Fruit fly (Drosophila melanogaster) whole organism, embryonic: ENCODE measurements around the gene CG12016.

Source experiments
- CG10321 ChIP-seq: fragments of 200-800 bp; sonication (Bioruptor generic); IDR thresholded peaks from 2 replicates; pipeline ENCODE4 v1.3.6; 2022; ENCODE audit warnings: missing biosample characterization, missing genetic modification characterization
- CG10431 ChIP-seq: fragments of 200-800 bp; sonication (Bioruptor generic); optimal IDR thresholded peaks from 3 replicates; lab custom pipeline; 2018; ENCODE audit warnings: missing biosample characterization, mild to moderate bottlenecking, missing genetic modification characterization
- CG11247 ChIP-seq: fragments of 200-800 bp; sonication (Bioruptor generic); IDR thresholded peaks from 2 replicates; pipeline ENCODE4 v1.3.6; 2022; ENCODE audit warnings: missing biosample characterization, missing genetic modification characterization
- CG12769 ChIP-seq: fragments of 200-800 bp; sonication (Bioruptor generic); optimal IDR thresholded peaks from 2 replicates; lab custom pipeline; 2019; ENCODE audit warnings: missing biosample characterization, mild to moderate bottlenecking, missing genetic modification characterization, moderate library complexity
- CG12942 ChIP-seq: fragments of 200-800 bp; sonication (Bioruptor generic); optimal IDR thresholded peaks from 3 replicates; lab custom pipeline; 2016; ENCODE audit warnings: missing biosample characterization, missing genetic modification characterization
- CG18599 ChIP-seq: fragments of 200-800 bp; sonication (Bioruptor generic); optimal IDR thresholded peaks from 3 replicates; lab custom pipeline; 2017; ENCODE audit warnings: missing biosample characterization, missing genetic modification characterization, mild to moderate bottlenecking, moderate library complexity, missing genetic modification reagents
- CG2678 ChIP-seq: fragments of 200-800 bp; sonication (Bioruptor generic); optimal IDR thresholded peaks from 3 replicates; lab custom pipeline; 2019; ENCODE audit warnings: missing biosample characterization, mild to moderate bottlenecking, missing genetic modification characterization, moderate library complexity
- CG2712 ChIP-seq: fragments of 200-800 bp; optimal IDR thresholded peaks from 3 replicates; lab custom pipeline; 2019; ENCODE audit warnings: missing biosample characterization, mild to moderate bottlenecking, missing genetic modification characterization, moderate library complexity
- CG3281 ChIP-seq: fragments of 200-800 bp; sonication (Bioruptor generic); optimal IDR thresholded peaks from 3 replicates; lab custom pipeline; 2017; ENCODE audit warnings: missing biosample characterization, mild to moderate bottlenecking, missing genetic modification characterization
- CG34376 ChIP-seq: fragments of 200-800 bp; sonication (Bioruptor generic); optimal IDR thresholded peaks from 2 replicates; lab custom pipeline; 2018; ENCODE audit warnings: missing biosample characterization, mild to moderate bottlenecking, missing genetic modification characterization
- CG34422 ChIP-seq: fragments of 200-800 bp; sonication (Bioruptor generic); IDR thresholded peaks from 3 replicates; pipeline ENCODE4 v1.3.6; 2022; ENCODE audit warnings: missing biosample characterization, missing genetic modification characterization
- CG7357 ChIP-seq: fragments of 200-800 bp; sonication (Bioruptor generic); IDR thresholded peaks from 3 replicates; pipeline ENCODE4 v1.3.6; 2022; ENCODE audit warnings: missing biosample characterization, missing genetic modification characterization
- CG8478 ChIP-seq: fragments of >200 bp; optimal IDR thresholded peaks from 2 replicates; lab custom pipeline; 2018
- Drgx ChIP-seq: fragments of 200-800 bp; sonication (Bioruptor generic); IDR thresholded peaks from 2 replicates; pipeline ENCODE4 v1.3.6; 2022; ENCODE audit warnings: missing biosample characterization, missing genetic modification characterization
- E2f2 ChIP-seq: fragments of 200-800 bp; sonication (Bioruptor generic); IDR thresholded peaks from 2 replicates; pipeline ENCODE4 v1.3.6; 2022; ENCODE audit warnings: missing biosample characterization, missing genetic modification characterization
- Ets97D ChIP-seq: fragments of 200-800 bp; sonication (Bioruptor generic); optimal IDR thresholded peaks from 3 replicates; lab custom pipeline; 2016; ENCODE audit warnings: missing biosample characterization, missing genetic modification characterization
- Gug ChIP-seq: fragments of 200-800 bp; sonication (Bioruptor generic); IDR thresholded peaks from 4 replicates; pipeline ENCODE4 v1.3.6; 2022; ENCODE audit warnings: missing biosample characterization, missing genetic modification characterization
- HLH4C ChIP-seq: fragments of 200-800 bp; sonication (Bioruptor generic); IDR thresholded peaks from 3 replicates; pipeline ENCODE4 v1.3.6; 2022; ENCODE audit warnings: missing biosample characterization, missing genetic modification characterization; ENCODE audit not compliant: partially characterized antibody
- HmgD ChIP-seq: fragments of 200-800 bp; sonication (Bioruptor generic); optimal IDR thresholded peaks from 3 replicates; lab custom pipeline; 2016; ENCODE audit warnings: missing biosample characterization, missing genetic modification characterization
- Hr3 ChIP-seq: fragments of 200-800 bp; sonication (Bioruptor generic); optimal IDR thresholded peaks from 3 replicates; lab custom pipeline; 2016; ENCODE audit warnings: missing biosample characterization, missing genetic modification characterization
- Hr78 ChIP-seq, 2 experiments: fragments of 200-800 bp in 1 of 2; fragments of >200 bp in 1 of 2; sonication (Bioruptor generic) in 1 of 2; optimal IDR thresholded peaks; 2 replicates each; lab custom pipeline; 2017 to 2019; ENCODE audit warnings: missing biosample characterization in 2 of 2, missing genetic modification characterization in 2 of 2, mild to moderate bottlenecking in 1 of 2, moderate library complexity in 1 of 2
- MTF-1 ChIP-seq: fragments of 200-800 bp; sonication (Bioruptor generic); optimal IDR thresholded peaks from 2 replicates; lab custom pipeline; 2018; ENCODE audit warnings: missing biosample characterization, mild to moderate bottlenecking, missing genetic modification characterization, borderline replicate concordance
- Meics ChIP-seq: fragments of 200-800 bp; sonication (Bioruptor generic); optimal IDR thresholded peaks from 2 replicates; lab custom pipeline; 2017; ENCODE audit warnings: missing biosample characterization, mild to moderate bottlenecking, missing genetic modification characterization
- Oli ChIP-seq: fragments of 200-800 bp; sonication (Bioruptor generic); optimal IDR thresholded peaks from 2 replicates; lab custom pipeline; 2018; ENCODE audit warnings: missing biosample characterization, mild to moderate bottlenecking, missing genetic modification characterization, moderate library complexity
- Optix ChIP-seq: fragments of 200-800 bp; sonication (Bioruptor generic); IDR thresholded peaks from 3 replicates; pipeline ENCODE4 v1.3.6; 2022; ENCODE audit warnings: missing biosample characterization, missing genetic modification characterization
- Ravus ChIP-seq: fragments of 200-800 bp; sonication (Bioruptor generic); IDR thresholded peaks from 2 replicates; pipeline ENCODE4 v1.3.6; 2022; ENCODE audit warnings: missing biosample characterization, missing genetic modification characterization
- Spps ChIP-seq: fragments of 200-800 bp; sonication (Bioruptor generic); optimal IDR thresholded peaks from 2 replicates; lab custom pipeline; 2018; ENCODE audit warnings: missing biosample characterization, mild to moderate bottlenecking, missing genetic modification characterization
- ase ChIP-seq: fragments of 200-800 bp; sonication (Bioruptor generic); IDR thresholded peaks from 3 replicates; pipeline ENCODE4 v1.3.6; 2022; ENCODE audit warnings: missing biosample characterization, missing genetic modification characterization
- ato ChIP-seq: fragments of 200-800 bp; sonication (Bioruptor generic); IDR thresholded peaks from 2 replicates; pipeline ENCODE4 v1.3.6; 2022; ENCODE audit warnings: missing biosample characterization, missing genetic modification characterization; ENCODE audit not compliant: partially characterized antibody
- cg ChIP-seq: fragments of 200-800 bp; sonication (Bioruptor generic); optimal IDR thresholded peaks from 3 replicates; lab custom pipeline; 2019; ENCODE audit warnings: missing biosample characterization, mild to moderate bottlenecking, missing genetic modification characterization, moderate library complexity
- corto ChIP-seq: fragments of 200-800 bp; sonication (Bioruptor generic); optimal IDR thresholded peaks from 2 replicates; lab custom pipeline; 2016; ENCODE audit warnings: missing biosample characterization, mild to moderate bottlenecking, missing genetic modification characterization, moderate library complexity
- crol ChIP-seq: fragments of 200-800 bp; sonication (Bioruptor generic); IDR thresholded peaks from 2 replicates; pipeline ENCODE4 v1.3.6; 2022; ENCODE audit warnings: missing biosample characterization, missing genetic modification characterization
- dan ChIP-seq: fragments of 200-800 bp; sonication (Bioruptor generic); IDR thresholded peaks from 2 replicates; pipeline ENCODE4 v1.3.6; 2022; ENCODE audit warnings: missing biosample characterization, missing genetic modification characterization
- dm ChIP-seq: fragments of 200-800 bp; sonication (Bioruptor generic); optimal IDR thresholded peaks from 3 replicates; lab custom pipeline; 2016; ENCODE audit warnings: missing biosample characterization, missing genetic modification characterization
- dmrt11E ChIP-seq: fragments of 200-800 bp; sonication (Bioruptor generic); optimal IDR thresholded peaks from 3 replicates; lab custom pipeline; 2018; ENCODE audit warnings: missing biosample characterization, mild to moderate bottlenecking, missing genetic modification characterization, moderate library complexity
- gcm ChIP-seq: fragments of 200-800 bp; sonication (Bioruptor generic); optimal IDR thresholded peaks from 2 replicates; lab custom pipeline; 2019; ENCODE audit warnings: missing biosample characterization, mild to moderate bottlenecking, missing genetic modification characterization, moderate library complexity
- gem ChIP-seq: fragments of 200-800 bp; sonication (Bioruptor generic); optimal IDR thresholded peaks from 2 replicates; lab custom pipeline; 2019; ENCODE audit warnings: missing biosample characterization, mild to moderate bottlenecking, missing genetic modification characterization, moderate library complexity
- grau ChIP-seq: fragments of 200-800 bp; optimal IDR thresholded peaks from 3 replicates; lab custom pipeline; 2019; ENCODE audit warnings: missing biosample characterization, mild to moderate bottlenecking, missing genetic modification characterization, moderate library complexity
- mld ChIP-seq: fragments of 200-800 bp; sonication (Bioruptor generic); IDR thresholded peaks from 3 replicates; pipeline ENCODE4 v1.3.6; 2022; ENCODE audit warnings: missing biosample characterization, missing genetic modification characterization; ENCODE audit not compliant: partially characterized antibody
- odd ChIP-seq: fragments of 200-800 bp; sonication (Bioruptor generic); optimal IDR thresholded peaks from 2 replicates; lab custom pipeline; 2017; ENCODE audit warnings: missing biosample characterization, mild to moderate bottlenecking, missing genetic modification characterization
- sc ChIP-seq, 3 experiments: fragments of >200 bp in 2 of 3; fragments of 200-800 bp in 1 of 3; sonication (Bioruptor generic) in 1 of 3; optimal IDR thresholded peaks; 2 replicates in 2 of 3; 3 replicates in 1 of 3; lab custom pipeline; 2017; ENCODE audit warnings: mild to moderate bottlenecking in 1 of 3, missing biosample characterization in 1 of 3, missing genetic modification characterization in 1 of 3, missing genetic modification reagents in 1 of 3
- sens ChIP-seq: fragments of 200-800 bp; sonication (Bioruptor generic); peaks from one replicate; lab custom pipeline; 2016; ENCODE audit warnings: missing biosample characterization, missing genetic modification characterization
- slbo ChIP-seq: fragments of 200-800 bp; sonication (Bioruptor generic); IDR thresholded peaks from 2 replicates; pipeline ENCODE4 v1.3.6; 2022; ENCODE audit warnings: missing biosample characterization, missing genetic modification characterization
- slp2 ChIP-seq: fragments of 200-800 bp; sonication (Bioruptor generic); optimal IDR thresholded peaks from 2 replicates; lab custom pipeline; 2016; ENCODE audit warnings: missing biosample characterization, missing genetic modification characterization
- stwl ChIP-seq: fragments of 200-800 bp; sonication (Bioruptor generic); optimal IDR thresholded peaks from 3 replicates; lab custom pipeline; 2018; ENCODE audit warnings: missing biosample characterization, mild to moderate bottlenecking, missing genetic modification characterization, moderate library complexity
- tin ChIP-seq: fragments of 200-800 bp; sonication (Bioruptor generic); optimal IDR thresholded peaks from 3 replicates; lab custom pipeline; 2016; ENCODE audit warnings: missing biosample characterization, missing genetic modification characterization
- trem ChIP-seq: fragments of 200-800 bp; optimal IDR thresholded peaks from 3 replicates; lab custom pipeline; 2019; ENCODE audit warnings: missing biosample characterization, mild to moderate bottlenecking, missing genetic modification characterization, moderate library complexity
- ttk ChIP-seq: fragments of 200-800 bp; sonication (Bioruptor generic); IDR thresholded peaks from 2 replicates; pipeline ENCODE4 v2.1.2; 2022; ENCODE audit warnings: missing biosample characterization, missing genetic modification characterization
- unpg ChIP-seq: fragments of 200-800 bp; sonication (Bioruptor generic); optimal IDR thresholded peaks from 3 replicates; lab custom pipeline; 2018; ENCODE audit warnings: missing biosample characterization, mild to moderate bottlenecking, missing genetic modification characterization, moderate library complexity
- zen ChIP-seq: fragments of 200-800 bp; sonication (Bioruptor generic); optimal IDR thresholded peaks from 3 replicates; lab custom pipeline; 2018; ENCODE audit warnings: missing biosample characterization, mild to moderate bottlenecking, missing genetic modification characterization, moderate library complexity

The CG12016 gene

dm6 chr3L:3284900-3285299, 34.5 kb upstream of the CG12016 start:
- TF ChIP-seq E2f2 (no peak), CG3281 (GFP tag; lab: Kevin White, UChicago) (no peak), CG7357 (no peak), dm (no peak), CG34376 (no peak), sens (GFP tag; lab: Kevin White, UChicago) (peak; percentile 57), gem (tag; lab: Kevin White, UChicago) (peak; percentile 14), CG11247 (GFP tag; lab: Robert Waterston, UW) (no peak), slbo (GFP tag; lab: Robert Waterston, UW) (no peak), Drgx (peak; percentile 14; the same call in 1 of the 2 replicates), tin (GFP tag; lab: Kevin White, UChicago) (no peak), CG18599 (no peak), CG10321 (GFP tag; lab: Robert Waterston, UW) (no peak), CG34422 (GFP tag; lab: Robert Waterston, UW) (no peak), Optix (GFP tag; lab: Robert Waterston, UW) (no peak)

- TF ChIP-seq Ravus (GFP tag; lab: Robert Waterston, UW) (no peak), HmgD (GFP tag; lab: Kevin White, UChicago) (no peak), crol (GFP tag; lab: Robert Waterston, UW) (no peak), odd (GFP tag; lab: Kevin White, UChicago) (no peak), stwl (tag; lab: Kevin White, UChicago) (peak; percentile 74), CG8478 (lab: Kevin White, UChicago) (no peak), grau (tag; lab: Kevin White, UChicago) (no peak), cg (GFP tag; lab: Kevin White, UChicago) (no peak), CG12942 (GFP tag; lab: Kevin White, UChicago) (no peak), dan (GFP tag; lab: Robert Waterston, UW) (no peak), Spps (no peak), Ets97D (GFP tag; lab: Kevin White, UChicago) (no peak), Oli (no peak), Hr3 (GFP tag; lab: Kevin White, UChicago) (no peak), CG10431 (GFP tag; lab: Kevin White, UChicago) (no peak), ase (GFP tag; lab: Robert Waterston, UW) (peak; percentile 57; the same call in 1 of the 3 replicates), mld (GFP tag; lab: Robert Waterston, UW) (no peak), sc (optimal IDR thresholded peaks at IDR 0.05; lab: Kevin White, UChicago) (no peak), sc (GFP tag; optimal IDR thresholded peaks at IDR 0.05; lab: Kevin White, UChicago) (no peak), MTF-1 (GFP tag; lab: Kevin White, UChicago) (peak; percentile 32), HLH4C (GFP tag; lab: Robert Waterston, UW) (no peak), CG11247 (GFP tag; lab: Robert Waterston, UW) (peak; percentile 68), trem (no peak), zen (tag; lab: Kevin White, UChicago) (no peak), corto (GFP tag; lab: Kevin White, UChicago) (no peak), CG2678 (tag; lab: Kevin White, UChicago) (no peak), Gug (GFP tag; lab: Robert Waterston, UW) (peak; percentile 29; the same call in 1 of the 4 replicates), Meics (GFP tag; lab: Kevin White, UChicago) (no peak), ato (GFP tag; lab: Robert Waterston, UW) (no peak), dmrt11E (no peak), slp2 (GFP tag; lab: Kevin White, UChicago) (no peak), gcm (GFP tag; lab: Kevin White, UChicago) (no peak), CG2712 (tag; lab: Kevin White, UChicago) (peak; percentile 49), Hr78 (GFP tag; optimal IDR thresholded peaks at IDR 0.05; lab: Kevin White, UChicago) (no peak), CG7357 (no peak), CG12769 (tag; lab: Kevin White, UChicago) (no peak), ttk (peak; percentile 44), unpg (GFP tag; lab: Kevin White, UChicago) (no peak)
Measured at dm6 chr3L:3288414-3288813, 30.9 kb upstream of the CG12016 start.
